Worm (Caenorhabditis elegans) whole organism, L4 larva: ENCODE measurements around the gene mct-6.
A peak's percentile ranks its signal among the peaks of the same experiment; 100 is the strongest.

Experiments
- T26A8.4 ChIP-seq: fragments of 200-800 bp; sonication (Bioruptor generic); IDR thresholded peaks from 2 replicates; pipeline ENCODE4 v1.3.6; 2022; ENCODE audit warnings: missing genetic modification characterization, missing compliant biosample characterization
- ZK337.2 ChIP-seq: fragments of 200-800 bp; sonication (Bioruptor generic); IDR thresholded peaks from 2 replicates; pipeline ENCODE4 v1.3.6; 2022; ENCODE audit warnings: missing genetic modification reagents, missing genetic modification characterization, missing compliant biosample characterization
- ZK546.5 ChIP-seq, 2 experiments: sonication (generic microtip); optimal IDR thresholded peaks; 2 replicates each; lab custom pipeline; 2017; ENCODE audit warnings: missing biosample characterization in 2 of 2, missing genetic modification characterization in 2 of 2
- aha-1 ChIP-seq: fragments of 150-350 bp; peaks from one replicate; lab custom pipeline; 2014; ENCODE audit warnings: missing biosample characterization, missing genetic modification characterization
- arid-1 ChIP-seq: fragments of 200-800 bp; sonication (Bioruptor generic); conservative IDR thresholded peaks from 2 replicates; pipeline ENCODE4 v1.3.6; 2022; ENCODE audit warnings: missing genetic modification reagents, missing genetic modification characterization, missing compliant biosample characterization
- ceh-20 ChIP-seq: fragments of 200-800 bp; sonication (Bioruptor generic); IDR thresholded peaks from 2 replicates; pipeline ENCODE4 v1.3.6; 2022; ENCODE audit warnings: missing genetic modification reagents, missing genetic modification characterization, missing compliant biosample characterization
- ceh-32 ChIP-seq: sonication (generic microtip); optimal IDR thresholded peaks from 2 replicates; lab custom pipeline; 2016; ENCODE audit warnings: mild to moderate bottlenecking, missing genetic modification characterization, missing compliant biosample characterization; ENCODE audit not compliant: poor library complexity
- ceh-44 ChIP-seq: fragments of 200-800 bp; sonication (Bioruptor generic); IDR thresholded peaks from 2 replicates; pipeline ENCODE4 v1.3.6; 2022; ENCODE audit warnings: missing genetic modification reagents, missing genetic modification characterization, missing compliant biosample characterization
- ceh-62 ChIP-seq: sonication (generic microtip); optimal IDR thresholded peaks from 2 replicates; lab custom pipeline; 2017; ENCODE audit warnings: missing biosample characterization, missing genetic modification characterization
- ces-1 ChIP-seq: fragments of 150-350 bp; sonication (generic microtip); optimal IDR thresholded peaks from 4 replicates; lab custom pipeline; 2014; ENCODE audit warnings: missing biosample characterization, missing genetic modification reagents, missing genetic modification characterization
- ctbp-1 ChIP-seq: fragments of 200-800 bp; sonication (Bioruptor generic); IDR thresholded peaks from 2 replicates; pipeline ENCODE4 v1.3.6; 2022; ENCODE audit warnings: missing genetic modification reagents, missing genetic modification characterization, missing compliant biosample characterization
- daf-12 ChIP-seq: fragments of 150-350 bp; optimal IDR thresholded peaks from 2 replicates; lab custom pipeline; 2014; ENCODE audit warnings: missing biosample characterization, missing genetic modification reagents, missing genetic modification characterization
- daf-16 ChIP-seq, 3 experiments: sonication (generic microtip); optimal IDR thresholded peaks; 2 replicates each; lab custom pipeline; 2016 to 2017; ENCODE audit warnings: missing genetic modification characterization in 3 of 3, missing genetic modification reagents in 3 of 3, mild to moderate bottlenecking in 2 of 3, missing compliant biosample characterization in 2 of 3, missing biosample characterization in 1 of 3, moderate library complexity in 1 of 3
- dmd-8 ChIP-seq: fragments of 200-800 bp; sonication (Bioruptor generic); IDR thresholded peaks from 2 replicates; pipeline ENCODE4 v1.3.6; 2022; ENCODE audit warnings: missing genetic modification characterization, missing compliant biosample characterization
- dpl-1 ChIP-seq: fragments of 150-350 bp; optimal IDR thresholded peaks from 2 replicates; lab custom pipeline; 2014; ENCODE audit warnings: missing biosample characterization, missing genetic modification reagents, missing genetic modification characterization
- duxl-1 ChIP-seq: sonication (generic microtip); optimal IDR thresholded peaks from 2 replicates; lab custom pipeline; 2016; ENCODE audit warnings: mild to moderate bottlenecking, missing genetic modification characterization, moderate library complexity, missing compliant biosample characterization; ENCODE audit not compliant: poor library complexity
- dve-1 ChIP-seq: sonication (generic microtip); optimal IDR thresholded peaks from 2 replicates; lab custom pipeline; 2017; ENCODE audit warnings: antibody characterized with exemption, mild to moderate bottlenecking, missing genetic modification characterization, missing compliant biosample characterization; ENCODE audit not compliant: insufficient read depth
- egl-27 ChIP-seq: sonication (generic microtip); optimal IDR thresholded peaks from 3 replicates; lab custom pipeline; 2017; ENCODE audit warnings: missing biosample characterization, missing genetic modification reagents, missing genetic modification characterization
- fkh-10 ChIP-seq: fragments of 150-350 bp; optimal IDR thresholded peaks from 2 replicates; lab custom pipeline; 2014; ENCODE audit warnings: missing biosample characterization, missing genetic modification reagents, missing genetic modification characterization
- hif-1 ChIP-seq, 2 experiments: sonication (generic microtip); optimal IDR thresholded peaks; 2 replicates each; lab custom pipeline; 2016 to 2017; ENCODE audit warnings: missing compliant biosample characterization in 2 of 2, missing genetic modification characterization in 2 of 2, missing genetic modification reagents in 2 of 2, missing genotype in 2 of 2, mild to moderate bottlenecking in 1 of 2
- hlh-11 ChIP-seq: fragments of 200-800 bp; sonication (Bioruptor generic); optimal IDR thresholded peaks from 2 replicates; lab custom pipeline; 2018; ENCODE audit warnings: mild to moderate bottlenecking, missing genetic modification characterization, missing compliant biosample characterization
- hlh-30 ChIP-seq: sonication (generic microtip); optimal IDR thresholded peaks from 2 replicates; lab custom pipeline; 2017; ENCODE audit warnings: antibody characterized with exemption, mild to moderate bottlenecking, missing genetic modification characterization, missing compliant biosample characterization; ENCODE audit not compliant: insufficient read depth
- hmg-1.1 ChIP-seq: fragments of 200-800 bp; sonication (Bioruptor generic); IDR thresholded peaks from 2 replicates; pipeline ENCODE4 v1.3.6; 2022; ENCODE audit warnings: missing genetic modification reagents, missing genetic modification characterization, missing compliant biosample characterization
- lim-7 ChIP-seq: fragments of 200-800 bp; sonication (Bioruptor generic); IDR thresholded peaks from 2 replicates; pipeline ENCODE4 v1.3.6; 2022; ENCODE audit warnings: missing genetic modification characterization, missing compliant biosample characterization
- lin-15B ChIP-seq: fragments of 150-350 bp; sonication (generic microtip); optimal IDR thresholded peaks from 3 replicates; lab custom pipeline; 2014; ENCODE audit warnings: missing biosample characterization, missing genetic modification characterization
- lin-38 ChIP-seq: fragments of 200-800 bp; sonication (Bioruptor generic); IDR thresholded peaks from 2 replicates; pipeline ENCODE4 v1.3.6; 2022; ENCODE audit warnings: missing genetic modification reagents, missing genetic modification characterization, missing compliant biosample characterization
- lir-3 ChIP-seq: sonication (generic microtip); optimal IDR thresholded peaks from 2 replicates; lab custom pipeline; 2016; ENCODE audit warnings: mild to moderate bottlenecking, missing genetic modification characterization, missing compliant biosample characterization
- madf-5 ChIP-seq, 2 experiments: fragments of 200-800 bp; sonication (Bioruptor generic); IDR thresholded peaks; 2 replicates each; pipeline ENCODE4 v1.3.6; 2022; ENCODE audit warnings: missing compliant biosample characterization in 2 of 2, missing genetic modification characterization in 2 of 2
- mep-1 ChIP-seq: fragments of 150-350 bp; sonication (generic microtip); optimal IDR thresholded peaks from 3 replicates; lab custom pipeline; 2014; ENCODE audit warnings: missing biosample characterization, missing genetic modification characterization
- mxl-3 ChIP-seq: fragments of 200-800 bp; sonication (Bioruptor generic); optimal IDR thresholded peaks from 2 replicates; lab custom pipeline; 2018; ENCODE audit warnings: mild to moderate bottlenecking, missing genetic modification characterization, missing compliant biosample characterization
- nhr-11 ChIP-seq: fragments of 150-350 bp; optimal IDR thresholded peaks from 2 replicates; lab custom pipeline; 2014; ENCODE audit warnings: missing biosample characterization, missing genetic modification characterization
- nhr-28 ChIP-seq: fragments of 150-350 bp; optimal IDR thresholded peaks from 2 replicates; lab custom pipeline; 2014; ENCODE audit warnings: missing biosample characterization, missing genetic modification characterization
- nhr-41 ChIP-seq: fragments of 200-800 bp; sonication (Bioruptor generic); IDR thresholded peaks from 2 replicates; pipeline ENCODE4 v1.3.6; 2022; ENCODE audit warnings: missing genetic modification reagents, missing genetic modification characterization, missing compliant biosample characterization
- nhr-76 ChIP-seq: fragments of 150-350 bp; optimal IDR thresholded peaks from 2 replicates; lab custom pipeline; 2014; ENCODE audit warnings: missing biosample characterization, missing genetic modification characterization
- php-3 ChIP-seq: fragments of 200-800 bp; sonication (Bioruptor generic); IDR thresholded peaks from 2 replicates; pipeline ENCODE4 v1.3.6; 2022; ENCODE audit warnings: missing genetic modification reagents, missing genetic modification characterization, missing compliant biosample characterization
- pqm-1 ChIP-seq: sonication (generic microtip); optimal IDR thresholded peaks from 2 replicates; lab custom pipeline; 2017; ENCODE audit warnings: missing biosample characterization, missing genetic modification characterization
- sdz-12 ChIP-seq: fragments of 200-800 bp; sonication (Bioruptor generic); optimal IDR thresholded peaks from 2 replicates; lab custom pipeline; 2018; ENCODE audit warnings: mild to moderate bottlenecking, missing genetic modification characterization, missing compliant biosample characterization
- skn-1 ChIP-seq: fragments of 150-350 bp; optimal IDR thresholded peaks from 2 replicates; lab custom pipeline; 2014; ENCODE audit warnings: missing biosample characterization, missing genetic modification characterization
- spr-1 ChIP-seq: sonication (generic microtip); optimal IDR thresholded peaks from 2 replicates; lab custom pipeline; 2016; ENCODE audit warnings: mild to moderate bottlenecking, missing genetic modification characterization, missing compliant biosample characterization
- spr-3 ChIP-seq: fragments of 200-800 bp; sonication (Bioruptor generic); optimal IDR thresholded peaks from 2 replicates; lab custom pipeline; 2018; ENCODE audit warnings: mild to moderate bottlenecking, missing genetic modification characterization, missing compliant biosample characterization
- tag-97 ChIP-seq: fragments of 200-800 bp; sonication (Bioruptor generic); IDR thresholded peaks from 2 replicates; pipeline ENCODE4 v1.3.6; 2022; ENCODE audit warnings: missing genetic modification characterization, missing compliant biosample characterization
- unc-62 ChIP-seq, 3 experiments: fragments of 150-350 bp in 1 of 3; sonication (generic microtip); optimal IDR thresholded peaks in 2 of 3; peaks in 1 of 3; 1 replicate in 1 of 3; 2 replicates in 2 of 3; lab custom pipeline; 2014 to 2017; ENCODE audit warnings: missing biosample characterization in 3 of 3, missing genetic modification characterization in 3 of 3, missing genetic modification reagents in 3 of 3, missing genotype in 1 of 3
- zip-11 ChIP-seq: fragments of 200-800 bp; sonication (Bioruptor generic); IDR thresholded peaks from 2 replicates; pipeline ENCODE4 v1.3.6; 2022; ENCODE audit warnings: missing genetic modification characterization, missing compliant biosample characterization

Gene mct-6

DNA sequence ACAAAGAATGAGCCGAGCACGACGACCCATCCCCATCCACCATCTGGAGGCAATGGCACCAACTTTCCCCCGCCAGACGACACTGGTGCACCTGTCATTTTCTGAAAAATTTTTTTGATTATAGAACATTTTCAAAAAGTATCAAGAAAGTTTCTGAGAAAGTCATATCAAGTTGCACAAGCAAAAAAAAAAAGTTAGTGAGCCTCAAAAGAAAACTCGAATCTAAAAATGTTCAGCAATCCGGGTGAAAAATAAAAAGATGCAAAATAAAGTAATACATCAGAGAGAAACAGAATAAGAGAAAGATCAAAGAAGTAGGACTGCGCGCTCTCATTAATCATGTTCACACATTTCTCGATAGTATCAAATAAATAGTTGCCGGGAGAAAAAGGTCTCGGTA is at the start of gene mct-6:
TSS of gene mct-6 (minus strand) at position 101 of the 400 bp plus-strand sequence.
- TF ChIP-seq ZK546.5 (tag; optimal IDR thresholded peaks at IDR 0.05; lab: Kevin White, UChicago) (no peak), egl-27 (tag; lab: Kevin White, UChicago) (no peak), spr-1 (no peak), zip-11 (GFP tag; lab: Robert Waterston, UW) (no peak), mxl-3 (GFP tag; lab: Kevin White, UChicago) (no peak), lin-15B (tag; lab: Kevin White, UChicago) (no peak), sdz-12 (no peak), dpl-1 (GFP tag; lab: Kevin White, UChicago) (no peak)

DNA sequence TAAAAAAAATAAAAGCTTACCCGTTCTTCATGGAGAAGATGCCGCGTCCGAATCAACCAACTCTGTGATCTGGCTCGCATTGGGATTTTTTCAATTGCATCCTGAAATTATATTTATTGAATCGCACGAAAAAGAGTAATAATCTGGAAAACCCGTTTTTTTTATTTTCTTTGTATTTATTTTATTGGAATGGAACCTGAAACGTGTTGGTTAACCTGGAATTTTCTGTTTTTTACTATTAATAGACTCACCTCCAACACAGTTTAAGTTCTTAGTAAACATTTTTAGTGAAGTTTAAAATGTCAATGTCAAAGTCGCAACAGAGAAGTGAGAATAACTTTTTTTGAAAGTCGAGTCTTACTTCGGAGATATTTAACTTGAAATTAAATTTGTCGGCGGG is 48.0 kb upstream of the mct-6 start:
- TF ChIP-seq aha-1 (tag; lab: Kevin White, UChicago), result peak; percentile 52
- no peak for TF ChIP-seq ces-1 (GFP tag; lab: Kevin White, UChicago)
- TF ChIP-seq ceh-62 (tag; lab: Kevin White, UChicago), result no peak
- TF ChIP-seq pqm-1 (tag; lab: Kevin White, UChicago), result no peak

DNA sequence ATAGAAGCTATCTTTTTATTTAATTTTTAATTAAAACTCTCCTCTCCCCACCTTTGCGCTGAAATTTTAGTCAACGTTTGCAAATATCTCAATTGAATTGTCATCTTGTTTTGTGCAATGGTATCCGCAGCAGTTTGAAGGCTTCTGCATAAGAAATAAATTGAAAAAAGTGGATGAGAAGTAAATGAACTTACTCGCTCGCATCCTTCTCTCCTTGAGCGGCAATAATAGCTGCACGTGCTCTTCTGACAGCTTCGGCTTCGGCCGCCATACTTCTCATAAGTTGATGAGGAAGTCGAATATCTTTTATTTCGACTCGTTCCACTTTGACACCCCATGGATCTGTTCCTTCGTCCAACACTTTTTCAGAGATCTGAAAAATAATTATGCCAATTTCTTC is 46.6 kb upstream of the mct-6 start:
- no peak for TF ChIP-seq lin-38 (GFP tag; lab: Robert Waterston, UW)
- TF ChIP-seq fkh-10, result peak; percentile 68
- TF ChIP-seq ces-1 (GFP tag; lab: Kevin White, UChicago), result peak; percentile 32

DNA sequence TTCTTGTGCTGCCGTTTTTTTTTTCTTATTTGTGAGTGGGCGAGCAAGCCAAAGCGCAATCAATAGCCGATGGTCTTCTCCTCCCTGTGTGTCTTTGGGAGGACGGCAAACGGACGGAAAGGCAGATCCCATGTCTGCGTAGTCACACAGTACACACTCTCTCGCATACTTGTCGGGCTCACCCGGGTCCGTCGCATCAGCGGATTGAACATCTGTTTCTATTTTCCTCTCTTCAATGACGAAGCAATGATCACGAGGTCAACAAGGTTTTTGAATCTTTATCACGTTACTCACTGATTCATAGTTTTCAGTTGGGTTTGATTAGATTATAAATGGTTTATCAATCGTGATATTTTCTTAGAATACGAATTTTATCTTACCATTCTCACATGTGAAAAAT is 45.2 kb upstream of the mct-6 start:
- peak in 1 of 2 experiments; percentile 10 for TF ChIP-seq hif-1 (tag; optimal IDR thresholded peaks at IDR 0.05; lab: Kevin White, UChicago)
- TF ChIP-seq ctbp-1, result 0 out of 2 replicates have a peak, but pooled peaks have one; percentile 17
- no peak for TF ChIP-seq dmd-8 (GFP tag; lab: Robert Waterston, UW)
- no peak for TF ChIP-seq tag-97
- no peak for TF ChIP-seq lim-7 (GFP tag; lab: Robert Waterston, UW)
- no peak for TF ChIP-seq hmg-1.1 (GFP tag; lab: Robert Waterston, UW)
- TF ChIP-seq hlh-30 (tag; lab: Kevin White, UChicago), result peak; percentile 66
- TF ChIP-seq nhr-11 (tag; lab: Kevin White, UChicago), result peak; percentile 3
- peak in 1 of 2 experiments; percentile 66 for TF ChIP-seq unc-62 (GFP tag; optimal IDR thresholded peaks at IDR 0.05 in 1 of 2; lab: Kevin White, UChicago)
- no peak for TF ChIP-seq unc-62 (tag; optimal IDR thresholded peaks at IDR 0.05; lab: Kevin White, UChicago)
- peak; percentile 81 for TF ChIP-seq hlh-11 (tag; lab: Kevin White, UChicago)
- peak in 1 of 2 experiments; percentile 74 for TF ChIP-seq daf-16 (GFP tag; optimal IDR thresholded peaks at IDR 0.05; lab: Kevin White, UChicago)
- TF ChIP-seq daf-16 (tag; optimal IDR thresholded peaks at IDR 0.05; lab: Kevin White, UChicago), result no peak

DNA sequence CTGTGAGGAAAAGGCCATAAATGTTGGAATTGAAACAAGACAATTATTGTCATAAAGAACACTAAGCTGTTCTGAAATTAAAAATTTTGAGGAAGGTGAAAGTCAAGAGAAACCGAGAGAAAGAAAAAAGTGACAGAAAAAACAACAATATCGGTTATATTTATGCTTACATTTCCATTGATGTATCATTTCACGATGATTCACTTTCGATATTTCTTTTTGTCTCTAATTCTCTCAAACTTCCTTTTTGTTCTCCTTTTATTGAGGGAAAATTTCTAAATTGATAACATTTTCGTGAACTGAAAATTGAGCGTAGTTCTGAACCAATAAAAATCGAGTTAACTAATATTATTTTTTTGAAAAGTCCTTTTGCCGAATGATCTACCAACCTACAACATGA is 44.6 kb upstream of the mct-6 start:
- no peak for TF ChIP-seq spr-3 (GFP tag; lab: Kevin White, UChicago)
- no peak for TF ChIP-seq ceh-32 (tag; lab: Kevin White, UChicago)
- no peak for TF ChIP-seq ceh-20 (GFP tag; lab: Robert Waterston, UW)
- TF ChIP-seq arid-1 (GFP tag; lab: Robert Waterston, UW), result no peak
- no peak for TF ChIP-seq daf-12 (tag; lab: Kevin White, UChicago)
- TF ChIP-seq lir-3, result no peak
- no peak for TF ChIP-seq aha-1 (tag; lab: Kevin White, UChicago)
- no peak for TF ChIP-seq ZK337.2 (GFP tag; lab: Robert Waterston, UW)
- TF ChIP-seq ceh-44 (GFP tag; lab: Robert Waterston, UW), result no peak
- TF ChIP-seq nhr-76 (tag; lab: Kevin White, UChicago), result no peak
- TF ChIP-seq nhr-41, result no peak
- no peak for TF ChIP-seq lin-38 (GFP tag; lab: Robert Waterston, UW)
- TF ChIP-seq skn-1 (tag; lab: Kevin White, UChicago), result no peak
- no peak for TF ChIP-seq nhr-28
- TF ChIP-seq ctbp-1, result no peak
- no peak for TF ChIP-seq lim-7 (GFP tag; lab: Robert Waterston, UW)
- no peak for TF ChIP-seq mep-1 (tag; lab: Kevin White, UChicago)
- TF ChIP-seq T26A8.4, result no peak
- TF ChIP-seq php-3 (GFP tag; lab: Robert Waterston, UW), result no peak
- TF ChIP-seq egl-27 (tag; lab: Kevin White, UChicago), result no peak
- no peak for TF ChIP-seq madf-5 (GFP tag; IDR thresholded peaks at IDR 0.05; lab: Robert Waterston, UW)
- TF ChIP-seq dve-1, result peak; percentile 46
- TF ChIP-seq fkh-10, result no peak
- no peak for TF ChIP-seq duxl-1 (tag; lab: Kevin White, UChicago)
